Worm (Caenorhabditis elegans) whole organism, L1 larva: ENCODE results near the gene F42G2.7.

Experiments
- C16A3.4 ChIP-seq: fragments of 150-350 bp; optimal IDR thresholded peaks from 2 replicates; lab custom pipeline; 2014; ENCODE audit warnings: missing biosample characterization, missing genetic modification characterization
- ama-1 ChIP-seq: fragments of 150-350 bp; optimal IDR thresholded peaks from 2 replicates; lab custom pipeline; 2014
- blmp-1 ChIP-seq: fragments of 150-350 bp; optimal IDR thresholded peaks from 2 replicates; lab custom pipeline; 2014; ENCODE audit warnings: missing biosample characterization, missing genetic modification characterization
- ceh-8 ChIP-seq: fragments of 200-800 bp; sonication (Bioruptor generic); optimal IDR thresholded peaks from 2 replicates; lab custom pipeline; 2018; ENCODE audit warnings: mild to moderate bottlenecking, missing genetic modification characterization, moderate library complexity, missing compliant biosample characterization
- ceh-82 ChIP-seq, 3 experiments: fragments of 150-350 bp in 1 of 3; sonication (generic microtip) in 2 of 3; optimal IDR thresholded peaks; 2 replicates each; lab custom pipeline; 2014 to 2017; ENCODE audit warnings: missing biosample characterization in 3 of 3, missing genetic modification characterization in 3 of 3
- ces-1 ChIP-seq: fragments of 150-350 bp; optimal IDR thresholded peaks from 2 replicates; lab custom pipeline; 2014; ENCODE audit warnings: missing biosample characterization, missing genetic modification reagents, missing genetic modification characterization
- dpl-1 ChIP-seq, 3 experiments: fragments of 150-350 bp in 2 of 3; sonication (generic microtip) in 1 of 3; optimal IDR thresholded peaks; 2 replicates each; lab custom pipeline; 2014 to 2017; ENCODE audit warnings: missing biosample characterization in 3 of 3, missing genetic modification characterization in 3 of 3, missing genetic modification reagents in 3 of 3
- dsc-1 ChIP-seq: sonication (generic microtip); optimal IDR thresholded peaks from 2 replicates; lab custom pipeline; 2016; ENCODE audit warnings: mild to moderate bottlenecking, missing genetic modification characterization, missing compliant biosample characterization
- efl-1 ChIP-seq, 4 experiments: fragments of 150-350 bp; optimal IDR thresholded peaks in 3 of 4; peaks in 1 of 4; 1 replicate in 1 of 4; 2 replicates in 3 of 4; lab custom pipeline; 2014; ENCODE audit warnings: missing biosample characterization in 2 of 4, missing genetic modification characterization in 2 of 4, missing genetic modification reagents in 2 of 4
- egl-27 ChIP-seq, 2 experiments: fragments of 150-350 bp in 1 of 2; sonication (generic microtip); optimal IDR thresholded peaks; 3 replicates each; lab custom pipeline; 2017 to 2018; ENCODE audit warnings: missing biosample characterization in 2 of 2, missing genetic modification characterization in 2 of 2, missing genetic modification reagents in 2 of 2
- elt-3 ChIP-seq, 6 experiments: fragments of 150-350 bp in 1 of 6; sonication (generic microtip); optimal IDR thresholded peaks; 2 replicates each; lab custom pipeline; 2017 to 2018; ENCODE audit warnings: missing biosample characterization in 6 of 6, missing genetic modification characterization in 6 of 6, inconsistent platforms in 1 of 6
- ets-5 ChIP-seq: fragments of 200-800 bp; sonication (Bioruptor generic); IDR thresholded peaks from 2 replicates; pipeline ENCODE4 v1.3.6; 2022; ENCODE audit warnings: missing genetic modification characterization, missing compliant biosample characterization
- fkh-4 ChIP-seq: sonication (generic microtip); optimal IDR thresholded peaks from 2 replicates; lab custom pipeline; 2016; ENCODE audit warnings: missing compliant biosample characterization, missing genetic modification characterization, borderline replicate concordance
- grh-1 ChIP-seq: fragments of 200-800 bp; sonication (Bioruptor generic); IDR thresholded peaks from 2 replicates; pipeline ENCODE4 v1.3.6; 2022; ENCODE audit warnings: missing genetic modification reagents, missing genetic modification characterization, missing compliant biosample characterization
- hlh-4 ChIP-seq: sonication (generic microtip); optimal IDR thresholded peaks from 2 replicates; lab custom pipeline; 2016; ENCODE audit warnings: mild to moderate bottlenecking, missing genetic modification characterization, missing compliant biosample characterization
- hpl-2 ChIP-seq: fragments of 150-350 bp; optimal IDR thresholded peaks from 2 replicates; lab custom pipeline; 2014; ENCODE audit warnings: missing biosample characterization, missing genetic modification reagents, missing genetic modification characterization
- irx-1 ChIP-seq: sonication (generic microtip); optimal IDR thresholded peaks from 2 replicates; lab custom pipeline; 2016; ENCODE audit warnings: missing genetic modification characterization, missing compliant biosample characterization
- isw-1 ChIP-seq: fragments of 200-800 bp; sonication (Bioruptor generic); IDR thresholded peaks from 2 replicates; pipeline ENCODE4 v1.3.6; 2022; ENCODE audit warnings: missing genetic modification characterization, missing compliant biosample characterization
- jun-1 ChIP-seq: fragments of 150-350 bp; optimal IDR thresholded peaks from 2 replicates; lab custom pipeline; 2014; ENCODE audit warnings: missing biosample characterization, missing genetic modification reagents, missing genetic modification characterization
- lin-14 ChIP-seq: fragments of 200-800 bp; sonication (Bioruptor generic); optimal IDR thresholded peaks from 2 replicates; lab custom pipeline; 2018; ENCODE audit warnings: mild to moderate bottlenecking, missing genetic modification characterization, moderate library complexity, missing compliant biosample characterization
- lin-39 ChIP-seq: fragments of 150-350 bp; optimal IDR thresholded peaks from 2 replicates; lab custom pipeline; 2014; ENCODE audit warnings: missing biosample characterization, missing genetic modification reagents, missing genetic modification characterization
- lir-3 ChIP-seq: sonication (generic microtip); optimal IDR thresholded peaks from 2 replicates; lab custom pipeline; 2016; ENCODE audit warnings: mild to moderate bottlenecking, missing genetic modification characterization, moderate library complexity, missing compliant biosample characterization; ENCODE audit not compliant: poor library complexity
- lsy-2 ChIP-seq, 2 experiments: fragments of 150-350 bp; optimal IDR thresholded peaks; 2 replicates each; lab custom pipeline; 2014; ENCODE audit warnings: missing biosample characterization in 2 of 2, missing genetic modification characterization in 2 of 2
- mef-2 ChIP-seq: fragments of 150-350 bp; optimal IDR thresholded peaks from 2 replicates; lab custom pipeline; 2014; ENCODE audit warnings: missing biosample characterization, missing genetic modification characterization
- nhr-11 ChIP-seq: fragments of 150-350 bp; optimal IDR thresholded peaks from 2 replicates; lab custom pipeline; 2014; ENCODE audit warnings: missing biosample characterization, missing genetic modification characterization
- nhr-19 ChIP-seq: fragments of 200-800 bp; sonication (Bioruptor generic); conservative IDR thresholded peaks from 2 replicates; pipeline ENCODE4 v1.3.6; 2022; ENCODE audit warnings: missing genetic modification characterization, missing compliant biosample characterization
- nhr-20 ChIP-seq: sonication (generic microtip); optimal IDR thresholded peaks from 2 replicates; lab custom pipeline; 2016; ENCODE audit warnings: mild to moderate bottlenecking, missing genetic modification characterization, missing compliant biosample characterization
- nhr-90 ChIP-seq: sonication (generic microtip); optimal IDR thresholded peaks from 2 replicates; lab custom pipeline; 2016; ENCODE audit warnings: mild to moderate bottlenecking, missing genetic modification characterization, missing compliant biosample characterization; ENCODE audit not compliant: poor library complexity
- pag-3 ChIP-seq: sonication (generic microtip); optimal IDR thresholded peaks from 2 replicates; lab custom pipeline; 2017; ENCODE audit warnings: missing genetic modification characterization, mild to moderate bottlenecking, missing compliant biosample characterization, antibody characterized with exemption, borderline replicate concordance; ENCODE audit not compliant: insufficient read depth
- skn-1 ChIP-seq: fragments of 150-350 bp; optimal IDR thresholded peaks from 2 replicates; lab custom pipeline; 2014; ENCODE audit warnings: missing biosample characterization, missing genetic modification characterization
- snpc-4 ChIP-seq: fragments of 150-350 bp; optimal IDR thresholded peaks from 2 replicates; lab custom pipeline; 2014; ENCODE audit warnings: missing biosample characterization, missing genetic modification characterization
- snu-23 ChIP-seq: sonication (generic microtip); optimal IDR thresholded peaks from 2 replicates; lab custom pipeline; 2016; ENCODE audit warnings: missing genetic modification characterization, missing compliant biosample characterization
- sptf-1 ChIP-seq: fragments of 150-350 bp; optimal IDR thresholded peaks from 2 replicates; lab custom pipeline; 2014; ENCODE audit warnings: missing biosample characterization, missing genetic modification characterization
- sup-37 ChIP-seq: fragments of 200-800 bp; sonication (Bioruptor generic); optimal IDR thresholded peaks from 2 replicates; lab custom pipeline; 2018; ENCODE audit warnings: mild to moderate bottlenecking, missing genetic modification characterization, missing compliant biosample characterization
- swsn-7 ChIP-seq: sonication (generic microtip); optimal IDR thresholded peaks from 2 replicates; lab custom pipeline; 2016; ENCODE audit warnings: missing genetic modification characterization, missing compliant biosample characterization
- tlp-1 ChIP-seq: fragments of 150-350 bp; optimal IDR thresholded peaks from 2 replicates; lab custom pipeline; 2014; ENCODE audit warnings: missing biosample characterization, missing genetic modification characterization
- unc-30 ChIP-seq: sonication (generic microtip); optimal IDR thresholded peaks from 2 replicates; lab custom pipeline; 2017; ENCODE audit warnings: missing biosample characterization, missing genetic modification characterization
- unc-62 ChIP-seq: fragments of 150-350 bp; optimal IDR thresholded peaks from 2 replicates; lab custom pipeline; 2014; ENCODE audit warnings: missing biosample characterization, missing genetic modification reagents, missing genetic modification characterization
- unc-98 ChIP-seq: fragments of 200-800 bp; sonication (Bioruptor generic); IDR thresholded peaks from 2 replicates; pipeline ENCODE4 v1.3.6; 2022; ENCODE audit warnings: missing genetic modification characterization, missing compliant biosample characterization
- xbp-1 ChIP-seq: sonication (generic microtip); optimal IDR thresholded peaks from 2 replicates; lab custom pipeline; 2016; ENCODE audit warnings: missing genetic modification characterization, missing compliant biosample characterization
- zag-1 ChIP-seq: fragments of 150-350 bp; optimal IDR thresholded peaks from 2 replicates; lab custom pipeline; 2014; ENCODE audit warnings: missing biosample characterization, missing genetic modification characterization
- zip-4 ChIP-seq: fragments of 200-800 bp; sonication (Bioruptor generic); optimal IDR thresholded peaks from 2 replicates; lab custom pipeline; 2018; ENCODE audit warnings: mild to moderate bottlenecking, missing genetic modification characterization, moderate library complexity, missing compliant biosample characterization
- ztf-4 ChIP-seq: fragments of 150-350 bp; optimal IDR thresholded peaks from 2 replicates; lab custom pipeline; 2014; ENCODE audit warnings: missing biosample characterization, missing genetic modification characterization

Gene F42G2.7

ce11 chrII:2442243-2442642 lies 24.3 kb downstream of the F42G2.7 start (continued):
- TF ChIP-seq C16A3.4 (tag; lab: Kevin White, UChicago) (no peak), isw-1 (no peak), lin-14 (GFP tag; lab: Kevin White, UChicago) (peak; percentile 70), nhr-90 (tag; lab: Kevin White, UChicago) (no peak), ces-1 (GFP tag; lab: Kevin White, UChicago) (no peak), pag-3 (no peak), ztf-4 (tag; lab: Kevin White, UChicago) (no peak), ceh-82 (tag; optimal IDR thresholded peaks at IDR 0.05; lab: Kevin White, UChicago) (no peak), hlh-4 (tag; lab: Kevin White, UChicago) (no peak), ceh-8 (GFP tag; lab: Kevin White, UChicago) (no peak), jun-1 (tag; lab: Kevin White, UChicago) (no peak), hpl-2 (no peak), ama-1 (no peak)

ce11 chrII:2442979-2443378 lies 25.0 kb downstream of the F42G2.7 start, which contains the start of gene vab-19:
TSS of gene vab-19 (plus strand) at chrII:2443279.
- no peak for TF ChIP-seq sup-37 (GFP tag; lab: Kevin White, UChicago)
- TF ChIP-seq xbp-1 (tag; lab: Kevin White, UChicago), result no peak
- TF ChIP-seq pag-3, result no peak
- no peak for TF ChIP-seq ets-5
- TF ChIP-seq nhr-11, result no peak
- TF ChIP-seq nhr-20 (tag; lab: Kevin White, UChicago), result no peak

ce11 chrII:2445164-2445563 lies 27.2 kb downstream of the F42G2.7 start:
- no peak for TF ChIP-seq unc-62 (GFP tag; lab: Kevin White, UChicago)
- TF ChIP-seq efl-1 (optimal IDR thresholded peaks at IDR 0.05; lab: Kevin White, UChicago), result no peak
- TF ChIP-seq efl-1 (GFP tag; optimal IDR thresholded peaks at IDR 0.05 in 1 of 2; lab: Kevin White, UChicago), result peak in 1 of 2 experiments; percentile 7

ce11 chrII:2446727-2447126 lies 28.8 kb downstream of the F42G2.7 start:
- TF ChIP-seq efl-1 (optimal IDR thresholded peaks at IDR 0.05; lab: Kevin White, UChicago), result no peak
- TF ChIP-seq efl-1 (GFP tag; optimal IDR thresholded peaks at IDR 0.05 in 1 of 2; lab: Kevin White, UChicago), result peak in 1 of 2 experiments; percentile 11
- TF ChIP-seq dsc-1 (tag; lab: Kevin White, UChicago), result no peak

ce11 chrII:2450990-2451389 lies 33.0 kb downstream of the F42G2.7 start:
- no peak for TF ChIP-seq hpl-2
- TF ChIP-seq lir-3 (tag; lab: Kevin White, UChicago), result no peak
- TF ChIP-seq egl-27 (tag; optimal IDR thresholded peaks at IDR 0.05; lab: Kevin White, UChicago), result no peak
- TF ChIP-seq swsn-7 (tag; lab: Kevin White, UChicago), result peak; percentile 46
- TF ChIP-seq unc-98 (GFP tag; lab: Robert Waterston, UW), result peak; percentile 59; the same call in 1 of the 2 replicates
- 0 out of 2 replicates have a peak, but pooled peaks have one; percentile 53 for TF ChIP-seq grh-1 (GFP tag; lab: Robert Waterston, UW)
- no peak for TF ChIP-seq snpc-4 (tag; lab: Kevin White, UChicago)
- no peak for TF ChIP-seq ces-1 (GFP tag; lab: Kevin White, UChicago)
- TF ChIP-seq lsy-2 (tag; optimal IDR thresholded peaks at IDR 0.05; lab: Kevin White, UChicago), result peak; percentile 48 to 53
- TF ChIP-seq nhr-20 (tag; lab: Kevin White, UChicago), result peak; percentile 47
- peak; percentile 70 for TF ChIP-seq nhr-19 (GFP tag; lab: Robert Waterston, UW)
- TF ChIP-seq lin-39 (tag; lab: Kevin White, UChicago), result no peak
- TF ChIP-seq zag-1 (tag; lab: Kevin White, UChicago), result no peak
- peak; percentile 38 for TF ChIP-seq fkh-4 (tag; lab: Kevin White, UChicago)
- TF ChIP-seq isw-1, result peak; percentile 45
- TF ChIP-seq mef-2 (tag; lab: Kevin White, UChicago), result no peak
- no peak for TF ChIP-seq elt-3 (tag; optimal IDR thresholded peaks at IDR 0.05; lab: Kevin White, UChicago)
- TF ChIP-seq tlp-1 (tag; lab: Kevin White, UChicago), result no peak
- TF ChIP-seq C16A3.4 (tag; lab: Kevin White, UChicago), result no peak
- TF ChIP-seq unc-30 (tag; lab: Kevin White, UChicago), result no peak
- TF ChIP-seq irx-1 (tag; lab: Kevin White, UChicago), result peak; percentile 81
- peak; percentile 83 to 89 (median 84) for TF ChIP-seq dpl-1 (GFP tag; optimal IDR thresholded peaks at IDR 0.05; lab: Kevin White, UChicago)
- TF ChIP-seq blmp-1 (tag; lab: Kevin White, UChicago), result no peak
- TF ChIP-seq jun-1 (tag; lab: Kevin White, UChicago), result peak; percentile 18
- TF ChIP-seq zip-4 (GFP tag; lab: Kevin White, UChicago), result peak; percentile 9
- TF ChIP-seq skn-1 (tag; lab: Kevin White, UChicago), result peak; percentile 5
- peak; percentile 58 for TF ChIP-seq snu-23
- TF ChIP-seq ceh-8 (GFP tag; lab: Kevin White, UChicago), result no peak
- TF ChIP-seq sptf-1 (tag; lab: Kevin White, UChicago), result no peak
- no peak for TF ChIP-seq nhr-11
- no peak for TF ChIP-seq hlh-4 (tag; lab: Kevin White, UChicago)
